Fruit fly (Drosophila melanogaster) whole organism, prepupa: Measurements from ENCODE around the gene Wdr24.

Experiments used
- Blimp-1 ChIP-seq: fragments of 200-800 bp; sonication (Bioruptor generic); optimal IDR thresholded peaks from 3 replicates; lab custom pipeline; 2017; ENCODE audit warnings: missing biosample characterization, missing genetic modification characterization, mild to moderate bottlenecking, moderate library complexity, missing genetic modification reagents
- CG11294 ChIP-seq: fragments of 200-800 bp; sonication (Bioruptor generic); IDR thresholded peaks from 2 replicates; pipeline ENCODE4 v1.3.6; 2022; ENCODE audit warnings: missing biosample characterization, missing genetic modification characterization
- CG31627 ChIP-seq: fragments of 200-800 bp; sonication (Bioruptor generic); optimal IDR thresholded peaks from 3 replicates; lab custom pipeline; 2016; ENCODE audit warnings: missing biosample characterization, missing genetic modification characterization
- CG6276 ChIP-seq: fragments of 200-800 bp; sonication (Bioruptor generic); optimal IDR thresholded peaks from 2 replicates; lab custom pipeline; 2017; ENCODE audit warnings: missing biosample characterization, mild to moderate bottlenecking, missing genetic modification characterization
- CG6792 ChIP-seq: fragments of 200-800 bp; sonication (Bioruptor generic); optimal IDR thresholded peaks from 3 replicates; lab custom pipeline; 2016; ENCODE audit warnings: missing biosample characterization, missing genetic modification characterization
- Ets96B ChIP-seq: fragments of 200-800 bp; optimal IDR thresholded peaks from 2 replicates; lab custom pipeline; 2019; ENCODE audit warnings: missing biosample characterization, mild to moderate bottlenecking, missing genetic modification characterization, moderate library complexity
- Met ChIP-seq: fragments of 200-800 bp; sonication (Bioruptor generic); optimal IDR thresholded peaks from 3 replicates; lab custom pipeline; 2016; ENCODE audit warnings: missing biosample characterization, missing genetic modification characterization
- OdsH ChIP-seq: fragments of 200-800 bp; sonication (Bioruptor generic); optimal IDR thresholded peaks from 3 replicates; lab custom pipeline; 2016; ENCODE audit warnings: missing biosample characterization, missing genetic modification characterization

dm6 chr3R:29767236-29767635 lies 22.3 kb upstream of the Wdr24 start:
- TF ChIP-seq OdsH (GFP tag; lab: Kevin White, UChicago) = no peak
- no peak for TF ChIP-seq CG6276 (GFP tag; lab: Kevin White, UChicago)
- no peak for TF ChIP-seq CG31627
- TF ChIP-seq Blimp-1 (GFP tag; lab: Kevin White, UChicago) = no peak
- TF ChIP-seq CG11294 (GFP tag; lab: Robert Waterston, UW) = no peak
- TF ChIP-seq Ets96B (tag; lab: Kevin White, UChicago) = no peak
- TF ChIP-seq Met = no peak
- no peak for TF ChIP-seq CG6792
